Worm (Caenorhabditis elegans): ENCODE results near the gene srx-32.

The srx-32 gene

ce11 chrV:777285-777684, 43.2 kb downstream of the srx-32 start, which contains the start of gene R09E12.9:
Gene R09E12.9 (plus strand): TSS chrV:777600.
- TF ChIP-seq xbp-1 (tag; optimal IDR thresholded peaks at IDR 0.05), result no peak
- TF ChIP-seq nhr-77 (tag; optimal IDR thresholded peaks at IDR 0.05), result peak; percentile 100
- peak; percentile 69 for TF ChIP-seq nhr-20 (tag; optimal IDR thresholded peaks at IDR 0.05)
- TF ChIP-seq nhr-11 (tag; optimal IDR thresholded peaks at IDR 0.05), result no peak
- TF ChIP-seq mef-2 (tag; optimal IDR thresholded peaks at IDR 0.05), result no peak
- TF ChIP-seq lin-14 (GFP tag; optimal IDR thresholded peaks at IDR 0.05), result no peak
- TF ChIP-seq grh-1 (GFP tag; IDR thresholded peaks at IDR 0.05), result no peak
- TF ChIP-seq elt-3 (tag; optimal IDR thresholded peaks at IDR 0.05), result peak in 1 of 6 experiments; percentile 27
- TF ChIP-seq nhr-71 (tag; optimal IDR thresholded peaks at IDR 0.05), result peak; percentile 45
- peak; percentile 36 for TF ChIP-seq blmp-1 (tag; optimal IDR thresholded peaks at IDR 0.05)
- TF ChIP-seq efl-1 (optimal IDR thresholded peaks at IDR 0.05), result peak; percentile 37 to 39
- peak; percentile 28 to 90 for TF ChIP-seq efl-1 (GFP tag; optimal IDR thresholded peaks at IDR 0.05 in 1 of 2)
- no peak for TF ChIP-seq mdl-1 (tag; optimal IDR thresholded peaks at IDR 0.05)
- peak in 2 of 3 experiments; percentile 24 to 26 for TF ChIP-seq dpl-1 (GFP tag; optimal IDR thresholded peaks at IDR 0.05)
- no peak for TF ChIP-seq efl-3 (GFP tag; optimal IDR thresholded peaks at IDR 0.05)
- TF ChIP-seq nhr-19 (GFP tag; conservative IDR thresholded peaks at IDR 0.05), result peak; percentile 40
- TF ChIP-seq pag-3 (tag; optimal IDR thresholded peaks at IDR 0.05; ENCODE audit: borderline replicate concordance, insufficient read depth), result no peak
- peak; percentile 29 for TF ChIP-seq nhr-90 (tag; optimal IDR thresholded peaks at IDR 0.05; ENCODE audit: poor library complexity)
- TF ChIP-seq lin-15B (tag; optimal IDR thresholded peaks at IDR 0.05), result no peak
- peak; percentile 63 for TF ChIP-seq snu-23 (GFP tag; optimal IDR thresholded peaks at IDR 0.05)
- peak; percentile 6 to 57 for TF ChIP-seq lin-35 (GFP tag; optimal IDR thresholded peaks at IDR 0.05)
- no peak for TF ChIP-seq fkh-10 (GFP tag; optimal IDR thresholded peaks at IDR 0.05)
- TF ChIP-seq Y116A8C.19 (tag; optimal IDR thresholded peaks at IDR 0.05; ENCODE audit: borderline replicate concordance), result no peak
- TF ChIP-seq swsn-7 (tag; optimal IDR thresholded peaks at IDR 0.05), result peak; percentile 10
- TF ChIP-seq nhr-237 (tag; optimal IDR thresholded peaks at IDR 0.05), result peak; percentile 42
- no peak for TF ChIP-seq isw-1 (GFP tag; IDR thresholded peaks at IDR 0.05)
- TF ChIP-seq nhr-85 (tag), result peak; percentile 55
- TF ChIP-seq ztf-11 (tag; optimal IDR thresholded peaks at IDR 0.05), result no peak
- TF ChIP-seq nhr-28 (tag; optimal IDR thresholded peaks at IDR 0.05), result peak; percentile 54
- TF ChIP-seq nhr-76 (tag; optimal IDR thresholded peaks at IDR 0.05), result peak; percentile 15
- TF ChIP-seq lir-3 (tag; optimal IDR thresholded peaks at IDR 0.05; ENCODE audit: poor library complexity), result no peak
- TF ChIP-seq unc-30 (tag; optimal IDR thresholded peaks at IDR 0.05), result no peak

- peak; percentile 34 for TF ChIP-seq nhr-71 (tag; optimal IDR thresholded peaks at IDR 0.05)
- TF ChIP-seq nhr-77 (tag; optimal IDR thresholded peaks at IDR 0.05), result no peak
- no peak for TF ChIP-seq ztf-11 (tag; optimal IDR thresholded peaks at IDR 0.05)
- no peak for TF ChIP-seq zag-1 (tag; optimal IDR thresholded peaks at IDR 0.05)
- no peak for TF ChIP-seq skn-1 (tag; optimal IDR thresholded peaks at IDR 0.05)
- peak; percentile 72 for TF ChIP-seq nhr-85 (tag)
- TF ChIP-seq grh-1 (GFP tag; IDR thresholded peaks at IDR 0.05), result no peak
- peak in 1 of 2 experiments; percentile 11 for TF ChIP-seq lsy-2 (tag; optimal IDR thresholded peaks at IDR 0.05)
- TF ChIP-seq mep-1 (tag; optimal IDR thresholded peaks at IDR 0.05), result peak; percentile 27
- peak in 1 of 2 experiments; percentile 70 for TF ChIP-seq efl-1 (optimal IDR thresholded peaks at IDR 0.05)
- peak; percentile 61 to 93 for TF ChIP-seq efl-1 (GFP tag; optimal IDR thresholded peaks at IDR 0.05 in 1 of 2)
- peak; percentile 79 for TF ChIP-seq ama-1 (optimal IDR thresholded peaks at IDR 0.05)
- no peak for TF ChIP-seq nhr-12 (tag; optimal IDR thresholded peaks at IDR 0.05)
- peak; percentile 5 for TF ChIP-seq xbp-1 (tag; optimal IDR thresholded peaks at IDR 0.05)
- TF ChIP-seq irx-1 (tag; optimal IDR thresholded peaks at IDR 0.05), result no peak
- no peak for TF ChIP-seq nhr-47 (tag; optimal IDR thresholded peaks at IDR 0.05)
- no peak for TF ChIP-seq ceh-63 (GFP tag; optimal IDR thresholded peaks at IDR 0.05)
- TF ChIP-seq dpl-1 (GFP tag; optimal IDR thresholded peaks at IDR 0.05), result peak in 2 of 3 experiments; percentile 17 to 61
- no peak for TF ChIP-seq ceh-88 (GFP tag; IDR thresholded peaks at IDR 0.05)
- peak in 1 of 2 experiments; percentile 63 for TF ChIP-seq lin-35 (GFP tag; optimal IDR thresholded peaks at IDR 0.05)
- TF ChIP-seq aly-2 (tag; optimal IDR thresholded peaks at IDR 0.05), result peak; percentile 66
- TF ChIP-seq swsn-7 (tag; optimal IDR thresholded peaks at IDR 0.05), result peak; percentile 5
- no peak for TF ChIP-seq nhr-237 (tag; optimal IDR thresholded peaks at IDR 0.05)
- no peak for TF ChIP-seq unc-130 (tag; optimal IDR thresholded peaks at IDR 0.05)
- peak; percentile 24 for TF ChIP-seq snu-23 (GFP tag; optimal IDR thresholded peaks at IDR 0.05)
- no peak for TF ChIP-seq nhr-20 (tag; optimal IDR thresholded peaks at IDR 0.05)
Observed at ce11 chrV:774875-775359, 45.6 kb downstream of the srx-32 start, which contains the start of gene srbc-58. Gene srbc-58 (plus strand): TSS chrV:774995.

Data from whole organism, L1 larva.